Fruit fly (Drosophila melanogaster): ENCODE results near the gene zye.

dm6 chr3L:20442674-20443313 is 29.4 kb downstream of the zye start:
- no peak for TF ChIP-seq bab1 (GFP tag; optimal IDR thresholded peaks at IDR 0.05)
- TF ChIP-seq CG7101 (tag; optimal IDR thresholded peaks at IDR 0.05), result no peak
- TF ChIP-seq pad (GFP tag; optimal IDR thresholded peaks at IDR 0.05), result no peak
- TF ChIP-seq kay (GFP tag; ENCODE audit: borderline replicate concordance), result no peak
- no peak for TF ChIP-seq toe (GFP tag; optimal IDR thresholded peaks at IDR 0.05)
- TF ChIP-seq ovo (GFP tag; optimal IDR thresholded peaks at IDR 0.05), result no peak
- no peak for TF ChIP-seq Crg-1 (GFP tag; optimal IDR thresholded peaks at IDR 0.05)
- TF ChIP-seq Clk (GFP tag; optimal IDR thresholded peaks at IDR 0.05), result no peak
- no peak for TF ChIP-seq cnc (optimal IDR thresholded peaks at IDR 0.05)
- no peak for TF ChIP-seq CG1620 (GFP tag; optimal IDR thresholded peaks at IDR 0.05)
- no peak for TF ChIP-seq tj (GFP tag; optimal IDR thresholded peaks at IDR 0.05)
- TF ChIP-seq CG33017 (tag; optimal IDR thresholded peaks at IDR 0.05), result no peak
- TF ChIP-seq CG5204 (GFP tag; optimal IDR thresholded peaks at IDR 0.05), result no peak

Data from whole organism, adult.